Worm (Caenorhabditis elegans): ENCODE data around the gene Y57G7A.11.

ce11 chrII:1297044-1297696, 20.5 kb upstream of the Y57G7A.11 start:
- TF ChIP-seq ztf-11 (tag; optimal IDR thresholded peaks at IDR 0.05) (no peak), lin-15B (tag; optimal IDR thresholded peaks at IDR 0.05) (no peak), elt-3 (tag; optimal IDR thresholded peaks at IDR 0.05) (no peak), elt-2 (tag; optimal IDR thresholded peaks at IDR 0.05) (no peak), fkh-10 (GFP tag; optimal IDR thresholded peaks at IDR 0.05) (no peak), ZK546.5 (tag; optimal IDR thresholded peaks at IDR 0.05) (no peak), egl-27 (tag; optimal IDR thresholded peaks at IDR 0.05) (no peak), mml-1 (tag; optimal IDR thresholded peaks at IDR 0.05) (no peak), nhr-76 (tag; optimal IDR thresholded peaks at IDR 0.05) (no peak), ama-1 (optimal IDR thresholded peaks at IDR 0.05) (no peak), nhr-12 (tag; optimal IDR thresholded peaks at IDR 0.05) (no peak), nhr-28 (tag; optimal IDR thresholded peaks at IDR 0.05) (no peak)

All from whole organism, L3 larva.